Worm (Caenorhabditis elegans): ENCODE results near the gene sru-42.
"Not testable (repeated sequence)": the region's sequence is repeated elsewhere in the genome, so short reads cannot be mapped to it uniquely, and the experiment has no call there.

Gene sru-42

ce11 chrV:15643192-15643591 lies 7.1 kb upstream of the sru-42 start, which contains the start of gene C55A1.4:
TSS of gene C55A1.4 (minus strand) at chrV:15643292.
- TF ChIP-seq nfya-1 (tag; optimal IDR thresholded peaks at IDR 0.05; ENCODE audit: insufficient read depth); ama-1 (optimal IDR thresholded peaks at IDR 0.05); snpc-4 (tag; optimal IDR thresholded peaks at IDR 0.05): not testable (repeated sequence)

- no peak for TF ChIP-seq ztf-11 (tag; optimal IDR thresholded peaks at IDR 0.05)
- no peak for TF ChIP-seq aly-2 (tag; optimal IDR thresholded peaks at IDR 0.05)
- TF ChIP-seq mdl-1 (tag; optimal IDR thresholded peaks at IDR 0.05): no peak
- no peak for TF ChIP-seq nhr-23 (tag; optimal IDR thresholded peaks at IDR 0.05)
- no peak for TF ChIP-seq nhr-28 (tag; optimal IDR thresholded peaks at IDR 0.05)
- TF ChIP-seq ztf-4 (tag; optimal IDR thresholded peaks at IDR 0.05): no peak
- TF ChIP-seq lin-39 (tag; optimal IDR thresholded peaks at IDR 0.05): no peak
- no peak for TF ChIP-seq elt-3 (tag; optimal IDR thresholded peaks at IDR 0.05)
- TF ChIP-seq ama-1 (optimal IDR thresholded peaks at IDR 0.05): no peak
Measured at ce11 chrV:15644575-15644974, 5.7 kb upstream of the sru-42 start, which contains the start of gene str-23. TSS of gene str-23 (plus strand) at chrV:15644875.

- peak; percentile 58 for TF ChIP-seq pha-4 (tag; optimal IDR thresholded peaks at IDR 0.05)
Measured at ce11 chrV:15647536-15648085, 2.7 kb upstream of the sru-42 start, which contains the start of the genes C55A1.7 and C55A1.6. TSS of gene C55A1.7 (minus strand) at chrV:15647636. TSS of gene C55A1.6 (plus strand) at chrV:15648035.

ce11 chrV:15652147-15652546 lies 1.9 kb downstream of the sru-42 start:
- TF ChIP-seq snpc-4 (tag; optimal IDR thresholded peaks at IDR 0.05) (no peak), nfya-1 (tag; optimal IDR thresholded peaks at IDR 0.05; ENCODE audit: insufficient read depth) (no peak), pqm-1 (tag; optimal IDR thresholded peaks at IDR 0.05) (no peak), ceh-28 (tag; optimal IDR thresholded peaks at IDR 0.05) (no peak), unc-62 (GFP tag; optimal IDR thresholded peaks at IDR 0.05) (no peak), nhr-25 (tag; optimal IDR thresholded peaks at IDR 0.05) (no peak), ama-1 (optimal IDR thresholded peaks at IDR 0.05) (no peak), nhr-43 (tag; optimal IDR thresholded peaks at IDR 0.05; ENCODE audit: poor library complexity, severe bottlenecking) (no peak), jun-1 (tag; optimal IDR thresholded peaks at IDR 0.05) (no peak), elt-3 (tag; optimal IDR thresholded peaks at IDR 0.05) (no peak), nhr-67 (tag; optimal IDR thresholded peaks at IDR 0.05) (no peak), nhr-11 (tag; optimal IDR thresholded peaks at IDR 0.05) (no peak), fos-1 (tag; optimal IDR thresholded peaks at IDR 0.05) (no peak), sea-2 (GFP tag; optimal IDR thresholded peaks at IDR 0.05) (no peak), ceh-9 (tag; optimal IDR thresholded peaks at IDR 0.05) (no peak), lin-39 (tag; optimal IDR thresholded peaks at IDR 0.05) (no peak), nhr-23 (tag; optimal IDR thresholded peaks at IDR 0.05) (no peak), ZK546.5 (tag; optimal IDR thresholded peaks at IDR 0.05) (no peak), nhr-237 (tag; optimal IDR thresholded peaks at IDR 0.05) (no peak)

ce11 chrV:15654124-15654523 lies 3.9 kb downstream of the sru-42 start, which contains the start of gene F53E4.2:
TSS of gene F53E4.2 (plus strand) at chrV:15654424.
- no peak for TF ChIP-seq nhr-11 (tag; optimal IDR thresholded peaks at IDR 0.05)
- no peak for TF ChIP-seq ceh-82 (tag; optimal IDR thresholded peaks at IDR 0.05)
- no peak for TF ChIP-seq elt-1 (tag; optimal IDR thresholded peaks at IDR 0.05)
- no peak for TF ChIP-seq zag-1 (tag; optimal IDR thresholded peaks at IDR 0.05)

- no peak for TF ChIP-seq egl-27 (tag; optimal IDR thresholded peaks at IDR 0.05)
- TF ChIP-seq zag-1 (tag; optimal IDR thresholded peaks at IDR 0.05): no peak
- TF ChIP-seq lin-39 (tag; optimal IDR thresholded peaks at IDR 0.05): no peak
- TF ChIP-seq egl-5 (tag; optimal IDR thresholded peaks at IDR 0.05): peak; percentile 1
- TF ChIP-seq elt-2 (tag; optimal IDR thresholded peaks at IDR 0.05): peak; percentile 16
- TF ChIP-seq unc-62 (GFP tag; optimal IDR thresholded peaks at IDR 0.05): no peak
- no peak for TF ChIP-seq nhr-237 (tag; optimal IDR thresholded peaks at IDR 0.05)
- TF ChIP-seq nhr-12 (tag; optimal IDR thresholded peaks at IDR 0.05): no peak
- TF ChIP-seq nhr-23 (tag; optimal IDR thresholded peaks at IDR 0.05): no peak
- no peak for TF ChIP-seq skn-1 (tag; optimal IDR thresholded peaks at IDR 0.05)
Measured at ce11 chrV:15658262-15659060, 8.2 kb downstream of the sru-42 start.
